Worm (Caenorhabditis elegans): ENCODE results near the gene nhr-125.
"Not testable (repeated sequence)": the region's sequence is repeated elsewhere in the genome, so short reads cannot be mapped to it uniquely, and the experiment has no call there.

Gene nhr-125

DNA sequence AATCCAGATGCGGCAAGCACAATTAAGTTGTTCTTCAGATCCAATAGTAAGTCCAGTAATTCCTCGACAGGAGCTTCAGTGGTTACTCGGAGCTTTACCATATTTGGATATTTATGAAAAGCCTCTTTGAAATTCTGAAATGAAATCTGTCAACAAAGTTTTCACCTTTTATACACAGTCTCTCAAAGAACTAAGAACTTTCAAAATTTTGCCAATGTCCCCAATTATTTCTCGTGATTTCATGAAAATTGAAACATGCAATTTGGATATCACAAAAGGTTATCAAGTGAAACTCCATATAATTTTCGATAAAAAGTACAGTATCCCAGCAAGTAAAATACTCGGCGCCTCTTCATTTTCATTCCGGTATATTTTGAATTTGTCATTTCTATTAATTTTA, 29.4 kb downstream of the nhr-125 start, which contains the start of gene F47D2.11:
TSS of gene F47D2.11 (minus strand) at position 101 of the 400 bp plus-strand sequence.
- TF ChIP-seq sma-9 (GFP tag; optimal IDR thresholded peaks at IDR 0.05) (no peak), sma-9 (tag; optimal IDR thresholded peaks at IDR 0.05) (no peak), ama-1 (optimal IDR thresholded peaks at IDR 0.05) (no peak), nhr-77 (tag; optimal IDR thresholded peaks at IDR 0.05) (no peak), lsy-2 (tag; optimal IDR thresholded peaks at IDR 0.05) (no peak), mab-5 (tag; optimal IDR thresholded peaks at IDR 0.05) (no peak), ztf-4 (tag; optimal IDR thresholded peaks at IDR 0.05) (no peak), ceh-82 (tag; optimal IDR thresholded peaks at IDR 0.05) (no peak), nhr-11 (tag; optimal IDR thresholded peaks at IDR 0.05) (no peak), R02D3.7 (tag; optimal IDR thresholded peaks at IDR 0.05) (no peak), skn-1 (tag; optimal IDR thresholded peaks at IDR 0.05) (no peak), Y55F3AM.14 (GFP tag; optimal IDR thresholded peaks at IDR 0.05) (no peak), ztf-11 (tag; optimal IDR thresholded peaks at IDR 0.05) (no peak), fos-1 (tag; optimal IDR thresholded peaks at IDR 0.05) (no peak), nhr-10 (tag; optimal IDR thresholded peaks at IDR 0.05) (no peak), lin-13 (GFP tag; optimal IDR thresholded peaks at IDR 0.05) (no peak), C34F6.9 (tag; optimal IDR thresholded peaks at IDR 0.05) (no peak)

DNA sequence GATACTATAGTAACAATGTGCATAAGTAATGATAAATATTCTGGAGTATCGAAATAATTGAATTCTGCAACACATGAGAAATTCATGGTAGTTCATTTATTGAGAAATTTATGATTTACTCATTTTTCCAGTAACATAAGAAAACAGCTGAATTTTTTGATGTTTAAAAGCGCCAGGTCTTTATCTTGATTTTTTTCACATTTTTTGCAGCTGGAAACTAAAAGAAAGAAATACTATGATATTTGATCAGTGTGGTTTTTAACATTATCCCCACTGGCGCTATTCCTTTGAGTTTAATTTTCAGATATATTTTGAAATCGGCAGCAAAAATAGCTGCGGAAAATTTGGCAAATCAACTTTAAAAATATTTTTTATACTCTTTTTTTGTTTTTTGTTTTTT, 31.9 kb downstream of the nhr-125 start, which contains the start of gene srh-194:
TSS of gene srh-194 (minus strand) at position 101 of the 400 bp plus-strand sequence.
- not testable (repeated sequence) for TF ChIP-seq nhr-21 (tag; optimal IDR thresholded peaks at IDR 0.05); sem-4 (tag; optimal IDR thresholded peaks at IDR 0.05); ztf-1 (GFP tag; conservative IDR thresholded peaks at IDR 0.05)

DNA sequence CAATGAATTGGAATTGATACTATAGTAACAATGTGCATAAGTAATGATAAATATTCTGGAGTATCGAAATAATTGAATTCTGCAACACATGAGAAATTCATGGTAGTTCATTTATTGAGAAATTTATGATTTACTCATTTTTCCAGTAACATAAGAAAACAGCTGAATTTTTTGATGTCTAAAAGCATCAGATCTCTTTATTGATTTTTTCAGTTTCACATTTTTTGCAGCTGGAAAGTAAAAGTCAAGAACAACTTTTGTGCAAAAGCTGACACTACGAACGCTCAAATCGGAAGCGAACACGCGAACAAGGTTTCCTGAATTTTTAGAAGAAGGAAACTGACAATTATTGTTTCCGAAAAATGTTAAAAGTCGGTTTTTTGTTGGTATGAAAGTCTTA, 35.2 kb downstream of the nhr-125 start, which contains the start of gene srh-193:
TSS of gene srh-193 (minus strand) at position 101 of the 400 bp plus-strand sequence.
- not testable (repeated sequence) for TF ChIP-seq aly-2 (tag; optimal IDR thresholded peaks at IDR 0.05); unc-62 (GFP tag; optimal IDR thresholded peaks at IDR 0.05); nhr-77 (tag; optimal IDR thresholded peaks at IDR 0.05)

DNA sequence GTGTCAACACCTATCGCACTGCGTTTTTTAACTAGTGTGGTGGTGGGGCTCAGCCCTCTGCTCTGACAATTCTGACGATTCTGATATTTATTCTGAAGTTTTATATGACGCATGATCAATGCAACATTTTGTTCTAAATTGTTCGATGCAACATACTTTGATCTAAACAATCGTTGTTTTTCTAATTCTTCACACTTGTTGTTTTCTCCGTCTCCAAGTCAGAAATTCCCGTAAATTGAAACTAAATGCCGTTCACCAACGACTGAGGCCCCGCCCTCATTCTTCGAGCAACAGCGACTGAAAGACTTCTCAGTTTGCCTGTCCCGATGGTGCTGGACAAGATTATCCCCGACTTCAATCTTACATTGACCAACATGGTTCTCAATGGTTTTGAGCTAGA, 40.6 kb downstream of the nhr-125 start, which contains the start of gene srt-19:
TSS of gene srt-19 (plus strand) at position 301 of the 400 bp plus-strand sequence.
- not testable (repeated sequence) for TF ChIP-seq egl-27 (tag; optimal IDR thresholded peaks at IDR 0.05); sma-9 (GFP tag; optimal IDR thresholded peaks at IDR 0.05); sma-9 (tag; optimal IDR thresholded peaks at IDR 0.05); lin-39 (tag; optimal IDR thresholded peaks at IDR 0.05)

DNA sequence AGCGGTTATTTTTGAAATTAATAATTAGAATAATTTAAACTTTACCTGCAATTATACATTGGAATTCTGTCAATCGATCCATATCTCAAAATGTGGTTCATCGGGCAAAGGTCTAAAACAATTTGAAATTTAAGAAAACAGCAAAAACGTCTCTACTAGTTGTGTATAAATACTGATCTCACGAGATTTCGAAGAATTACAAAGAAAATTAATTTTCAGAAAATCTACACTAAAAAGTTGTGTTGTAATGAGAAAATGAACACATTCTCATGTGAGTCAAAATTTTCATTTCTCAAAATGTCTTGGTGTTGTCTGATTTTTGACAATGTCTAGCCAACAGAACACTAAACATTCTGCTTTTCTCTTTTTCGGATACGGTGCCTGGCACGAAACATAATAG, 43.6 kb downstream of the nhr-125 start, which contains the start of gene srt-37:
TSS of gene srt-37 (minus strand) at position 101 of the 400 bp plus-strand sequence.
- not testable (repeated sequence) for TF ChIP-seq elt-3 (tag; optimal IDR thresholded peaks at IDR 0.05); blmp-1 (tag; optimal IDR thresholded peaks at IDR 0.05; ENCODE audit: insufficient read depth); ama-1 (optimal IDR thresholded peaks at IDR 0.05)

DNA sequence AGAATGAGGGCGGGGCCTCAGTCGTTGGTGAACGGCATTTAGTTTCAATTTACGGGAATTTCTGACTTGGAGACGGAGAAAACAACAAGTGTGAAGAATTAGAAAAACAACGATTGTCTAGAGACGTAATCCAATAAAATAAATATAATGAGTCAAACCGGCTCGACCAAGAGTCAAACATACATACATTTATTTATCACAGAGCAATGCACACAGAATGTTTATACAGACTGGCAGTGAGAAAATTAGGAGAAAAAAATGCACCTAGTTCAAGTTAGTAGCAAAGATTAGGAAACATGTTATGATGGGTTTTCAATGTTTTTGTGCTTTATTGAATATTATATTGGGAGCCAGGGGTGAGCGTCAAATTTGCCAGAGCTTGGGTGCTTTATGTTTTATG, 46.6 kb downstream of the nhr-125 start, which contains the start of gene srt-20:
TSS of gene srt-20 (minus strand) at position 101 of the 400 bp plus-strand sequence.
- not testable (repeated sequence) for TF ChIP-seq sma-3 (GFP tag; optimal IDR thresholded peaks at IDR 0.05); ztf-4 (tag; optimal IDR thresholded peaks at IDR 0.05); unc-55 (GFP tag; optimal IDR thresholded peaks at IDR 0.05)

DNA sequence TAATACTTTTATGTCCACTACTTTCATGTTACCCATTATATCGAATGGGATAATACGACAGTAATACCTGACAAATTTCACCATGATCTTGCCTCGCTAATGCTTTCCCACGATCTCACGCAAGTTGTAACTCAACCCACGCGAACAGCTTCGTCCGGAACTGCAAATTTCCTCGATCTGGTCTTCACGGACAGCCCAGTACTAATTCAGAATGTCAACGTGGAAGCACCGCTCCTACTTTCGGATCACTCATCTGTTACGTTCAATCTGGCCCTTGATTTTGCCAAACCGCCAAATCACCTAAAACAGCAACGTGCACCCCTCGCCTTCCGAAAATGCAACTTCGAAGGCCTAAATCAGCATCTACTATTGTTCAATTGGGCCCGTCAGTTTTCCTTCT, 51.9 kb downstream of the nhr-125 start:
- TF ChIP-seq ceh-16 (tag; optimal IDR thresholded peaks at IDR 0.05) (no peak), lin-13 (GFP tag; optimal IDR thresholded peaks at IDR 0.05) (no peak), egl-27 (tag; optimal IDR thresholded peaks at IDR 0.05) (no peak), dmd-4 (tag; optimal IDR thresholded peaks at IDR 0.05) (no peak), ceh-82 (tag; optimal IDR thresholded peaks at IDR 0.05) (no peak), elt-3 (tag; optimal IDR thresholded peaks at IDR 0.05) (no peak), lin-11 (tag; optimal IDR thresholded peaks at IDR 0.05) (no peak)
